Worm (Caenorhabditis elegans) whole organism, L2 larva: ENCODE data around the gene wrt-9.
A peak's percentile ranks its signal among the peaks of the same experiment; 100 is the strongest.

Experiments used
- crh-2 ChIP-seq: sonication (generic microtip); optimal IDR thresholded peaks from 2 replicates; lab custom pipeline; 2017; ENCODE audit warnings: missing biosample characterization, missing genetic modification characterization
- nhr-6 ChIP-seq: fragments of 150-350 bp; optimal IDR thresholded peaks from 2 replicates; lab custom pipeline; 2014; ENCODE audit warnings: missing biosample characterization, missing genetic modification characterization

DNA sequence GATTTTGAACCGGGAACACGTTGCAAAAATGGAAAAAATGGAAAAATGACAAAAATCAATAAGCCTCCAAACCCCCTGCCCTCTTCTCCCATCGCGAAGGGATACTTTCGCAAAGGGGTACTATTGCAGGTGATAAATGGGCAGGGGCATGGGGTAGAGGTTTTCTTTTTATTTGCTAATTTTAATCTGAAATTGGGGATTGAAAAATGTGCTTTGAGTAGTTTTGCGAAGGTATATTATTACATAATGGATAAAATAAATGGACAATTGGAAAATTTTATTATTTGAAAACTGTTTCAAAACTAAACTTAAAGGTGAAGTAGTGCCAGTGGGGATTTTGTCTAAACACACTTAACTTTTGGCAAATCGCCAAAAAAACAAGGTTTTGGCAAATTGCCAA lies 50.6 kb downstream of the wrt-9 start:
- peak; percentile 96 for TF ChIP-seq nhr-6 (tag; lab: Kevin White, UChicago)
- TF ChIP-seq crh-2 (tag; lab: Kevin White, UChicago): peak; percentile 99
